Fruit fly (Drosophila melanogaster) whole organism, adult: ENCODE results near the gene MESR3.

ENCODE experiments used
- CG12768 ChIP-seq: fragments of 200-800 bp; sonication (Bioruptor generic); optimal IDR thresholded peaks from 2 replicates; lab custom pipeline; 2017; ENCODE audit warnings: missing biosample characterization, missing genetic modification characterization, mild to moderate bottlenecking, moderate library complexity, missing genetic modification reagents
- CG14711 ChIP-seq: fragments of 200-800 bp; sonication (Bioruptor generic); optimal IDR thresholded peaks from 2 replicates; lab custom pipeline; 2018; ENCODE audit warnings: missing biosample characterization, mild to moderate bottlenecking, missing genetic modification characterization, moderate library complexity
- CG1620 ChIP-seq: fragments of 200-800 bp; sonication (Bioruptor generic); optimal IDR thresholded peaks from 2 replicates; lab custom pipeline; 2016; ENCODE audit warnings: missing biosample characterization, missing genetic modification characterization
- CG5204 ChIP-seq: fragments of 200-800 bp; sonication (Bioruptor generic); optimal IDR thresholded peaks from 2 replicates; lab custom pipeline; 2016; ENCODE audit warnings: missing biosample characterization, missing genetic modification characterization
- CG7101 ChIP-seq: fragments of 200-800 bp; sonication (Bioruptor generic); optimal IDR thresholded peaks from 2 replicates; lab custom pipeline; 2018; ENCODE audit warnings: missing biosample characterization, mild to moderate bottlenecking, missing genetic modification characterization, moderate library complexity
- Clk ChIP-seq: fragments of 200-800 bp; sonication (Bioruptor generic); optimal IDR thresholded peaks from 2 replicates; lab custom pipeline; 2017; ENCODE audit warnings: missing biosample characterization, missing genetic modification characterization
- Hr96 ChIP-seq: fragments of 200-800 bp; sonication (Bioruptor generic); optimal IDR thresholded peaks from 2 replicates; lab custom pipeline; 2016; ENCODE audit warnings: missing biosample characterization, missing genetic modification characterization
- bab1 ChIP-seq: fragments of 200-800 bp; sonication (Bioruptor generic); optimal IDR thresholded peaks from 3 replicates; lab custom pipeline; 2019; ENCODE audit warnings: missing biosample characterization, mild to moderate bottlenecking, missing genetic modification characterization, moderate library complexity
- cic ChIP-seq: fragments of 200-800 bp; sonication (Bioruptor generic); optimal IDR thresholded peaks from 2 replicates; lab custom pipeline; 2017; ENCODE audit warnings: missing biosample characterization, mild to moderate bottlenecking, missing genetic modification characterization, moderate library complexity
- cnc ChIP-seq, 2 experiments: fragments of >200 bp; optimal IDR thresholded peaks; 2 replicates each; lab custom pipeline; 2017
- kay ChIP-seq: fragments of 200-800 bp; sonication (Bioruptor generic); peaks from one replicate; lab custom pipeline; 2016; ENCODE audit warnings: missing biosample characterization, missing genetic modification characterization, borderline replicate concordance
- pad ChIP-seq: fragments of 200-800 bp; sonication (Bioruptor generic); optimal IDR thresholded peaks from 3 replicates; lab custom pipeline; 2017; ENCODE audit warnings: missing biosample characterization, missing genetic modification characterization, mild to moderate bottlenecking, moderate library complexity, missing genetic modification reagents
- toe ChIP-seq: fragments of 200-800 bp; sonication (Bioruptor generic); optimal IDR thresholded peaks from 2 replicates; lab custom pipeline; 2016; ENCODE audit warnings: missing biosample characterization, missing genetic modification characterization

DNA sequence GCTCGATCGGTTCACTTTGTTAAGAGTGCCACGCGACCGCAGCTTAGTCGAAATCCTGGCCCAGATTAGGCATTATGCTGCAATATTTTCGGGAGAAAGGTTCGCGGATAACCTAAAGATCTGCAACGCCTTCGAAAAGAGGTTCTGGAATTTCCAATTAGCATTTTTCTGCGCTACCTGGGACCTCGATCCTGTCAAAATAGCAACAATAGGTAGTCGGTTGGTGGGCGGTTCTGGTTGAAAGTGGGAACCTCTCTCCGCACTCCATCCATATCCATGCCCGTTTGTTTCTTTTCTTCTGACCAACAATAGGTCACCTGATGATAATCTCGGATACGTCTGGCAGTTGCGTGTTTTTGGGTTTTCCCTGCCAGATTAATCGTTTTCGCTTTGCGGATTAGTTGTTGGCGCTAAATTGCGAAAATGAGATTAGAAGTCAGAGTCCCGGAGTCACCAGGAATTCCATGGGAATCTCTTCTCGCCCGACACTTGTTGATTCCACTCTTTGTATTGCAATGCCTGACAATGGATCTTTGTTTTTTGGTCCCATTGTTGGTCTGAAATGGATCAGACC, 18.8 kb upstream of the MESR3 start:
- TF ChIP-seq cic (GFP tag; lab: Kevin White, UChicago), result no peak
- TF ChIP-seq cnc (optimal IDR thresholded peaks at IDR 0.05; lab: Kevin White, UChicago), result no peak
- no peak for TF ChIP-seq kay (GFP tag; lab: Kevin White, UChicago)
- no peak for TF ChIP-seq CG7101 (tag; lab: Kevin White, UChicago)
- no peak for TF ChIP-seq bab1
- TF ChIP-seq toe (GFP tag; lab: Kevin White, UChicago), result no peak
- no peak for TF ChIP-seq CG1620 (GFP tag; lab: Kevin White, UChicago)
- no peak for TF ChIP-seq pad (GFP tag; lab: Kevin White, UChicago)
- TF ChIP-seq CG5204 (GFP tag; lab: Kevin White, UChicago), result no peak
- no peak for TF ChIP-seq CG14711 (tag; lab: Kevin White, UChicago)
- no peak for TF ChIP-seq CG12768
- TF ChIP-seq Hr96, result no peak
- TF ChIP-seq Clk, result no peak
